Fruit fly (Drosophila melanogaster): ENCODE results near the gene inaF-C.

The inaF-C gene

dm6 chrX:11715937-11716730 lies 15.4 kb downstream of the inaF-C start (continued):
- TF ChIP-seq CG8359 (GFP tag; optimal IDR thresholded peaks at IDR 0.05; ENCODE audit: borderline replicate concordance) (peak; percentile 69), lov (optimal IDR thresholded peaks at IDR 0.05) (no peak), lov (GFP tag; IDR thresholded peaks at IDR 0.05) (0 out of 3 replicates have a peak, but pooled peaks have one; percentile 35), MBD-R2 (GFP tag; IDR thresholded peaks at IDR 0.05) (peak; percentile 31; the same call in 1 of the 2 replicates), CG9876 (GFP tag; optimal IDR thresholded peaks at IDR 0.05) (peak; percentile 71), E2f1 (GFP tag; IDR thresholded peaks at IDR 0.05) (peak; percentile 63), CG7271 (tag; optimal IDR thresholded peaks at IDR 0.05) (peak; percentile 23), CG2889 (GFP tag; IDR thresholded peaks at IDR 0.05) (peak; percentile 82; the same call in 2 of the 3 replicates), cad (GFP tag; optimal IDR thresholded peaks at IDR 0.05) (no peak), Atf6 (GFP tag; IDR thresholded peaks at IDR 0.05) (peak; percentile 89), Lpt (GFP tag; optimal IDR thresholded peaks at IDR 0.05) (no peak), pan (optimal IDR thresholded peaks at IDR 0.05) (no peak), pan (GFP tag; optimal IDR thresholded peaks at IDR 0.05 in 1 of 2, IDR thresholded peaks at IDR 0.05 in 1 of 2) (peak in 1 of 2 experiments; percentile 73), E2f2 (GFP tag; IDR thresholded peaks at IDR 0.05) (peak; percentile 55; the same call in 1 of the 2 replicates), Spps (tag; optimal IDR thresholded peaks at IDR 0.05) (peak; percentile 62), CG10959 (GFP tag; IDR thresholded peaks at IDR 0.05) (peak; percentile 82), CG4404 (GFP tag; IDR thresholded peaks at IDR 0.05) (peak; percentile 82), CG4707 (GFP tag; optimal IDR thresholded peaks at IDR 0.05) (peak; percentile 53), CG32772 (GFP tag; IDR thresholded peaks at IDR 0.05) (peak; percentile 81), fd96Cb (tag; optimal IDR thresholded peaks at IDR 0.05) (peak; percentile 91), B-H2 (GFP tag; optimal IDR thresholded peaks at IDR 0.05) (peak; percentile 34), CG1024 (GFP tag; IDR thresholded peaks at IDR 0.05) (no peak), HLHmδ (GFP tag; optimal IDR thresholded peaks at IDR 0.05) (no peak), tap (tag; optimal IDR thresholded peaks at IDR 0.05) (peak; percentile 86), CG8290 (GFP tag; optimal IDR thresholded peaks at IDR 0.05) (peak; percentile 63), CG8290 (tag; optimal IDR thresholded peaks at IDR 0.05) (peak in 1 of 2 experiments; percentile 62), CG10147 (GFP tag; optimal IDR thresholded peaks at IDR 0.05) (peak; percentile 93), Xrp1 (GFP tag; IDR thresholded peaks at IDR 0.05) (peak; percentile 86), ab (GFP tag; optimal IDR thresholded peaks at IDR 0.05) (peak; percentile 38), dmrt99B (tag; optimal IDR thresholded peaks at IDR 0.05) (peak; percentile 90), CG33213 (GFP tag; optimal IDR thresholded peaks at IDR 0.05) (peak; percentile 80), CG14667 (GFP tag; IDR thresholded peaks at IDR 0.05) (peak; percentile 58), Ssrp (tag; optimal IDR thresholded peaks at IDR 0.05) (peak; percentile 88), CG11456 (GFP tag; IDR thresholded peaks at IDR 0.05) (peak; percentile 68), CG9215 (GFP tag; IDR thresholded peaks at IDR 0.05) (peak; percentile 88), B-H1 (GFP tag; IDR thresholded peaks at IDR 0.05) (peak; percentile 65), CG12219 (GFP tag; optimal IDR thresholded peaks at IDR 0.05) (peak; percentile 86), H15 (GFP tag; IDR thresholded peaks at IDR 0.05) (peak; percentile 37; the same call in 2 of the 3 replicates), dmrt11E (tag; optimal IDR thresholded peaks at IDR 0.05) (peak; percentile 91), Dref (GFP tag; IDR thresholded peaks at IDR 0.05) (no peak), Antp (GFP tag; optimal IDR thresholded peaks at IDR 0.05) (peak; percentile 60), HLH54F (GFP tag; optimal IDR thresholded peaks at IDR 0.05) (peak; percentile 84), PHDP (tag; optimal IDR thresholded peaks at IDR 0.05) (peak; percentile 88), CG6689 (GFP tag; IDR thresholded peaks at IDR 0.05) (peak; percentile 84), CG7556 (GFP tag; optimal IDR thresholded peaks at IDR 0.05) (peak; percentile 89), Dad (GFP tag; optimal IDR thresholded peaks at IDR 0.05) (peak; percentile 72), CG12744 (GFP tag; optimal IDR thresholded peaks at IDR 0.05) (peak; percentile 79), vfl (GFP tag; optimal IDR thresholded peaks at IDR 0.05) (peak; percentile 77), disco-r (GFP tag; optimal IDR thresholded peaks at IDR 0.05) (peak; percentile 82), CG14441 (GFP tag; IDR thresholded peaks at IDR 0.05) (peak; percentile 71), zfh2 (GFP tag; optimal IDR thresholded peaks at IDR 0.05) (peak; percentile 83)
